Worm (Caenorhabditis elegans) whole organism, L3 larva: ENCODE measurements around the gene Y73F8A.26.

Experiments used
- ama-1 ChIP-seq: fragments of 150-350 bp; optimal IDR thresholded peaks from 2 replicates; lab custom pipeline; 2018
- elt-1 ChIP-seq: fragments of 150-350 bp; optimal IDR thresholded peaks from 2 replicates; lab custom pipeline; 2014; ENCODE audit warnings: missing biosample characterization, missing genetic modification characterization
- fkh-10 ChIP-seq: sonication (generic microtip); optimal IDR thresholded peaks from 2 replicates; lab custom pipeline; 2017; ENCODE audit warnings: missing biosample characterization, missing genetic modification reagents, missing genetic modification characterization
- fos-1 ChIP-seq: fragments of 150-350 bp; optimal IDR thresholded peaks from 2 replicates; lab custom pipeline; 2014; ENCODE audit warnings: missing biosample characterization, missing genetic modification characterization
- nhr-28 ChIP-seq: fragments of 150-350 bp; optimal IDR thresholded peaks from 2 replicates; lab custom pipeline; 2014; ENCODE audit warnings: missing biosample characterization, missing genetic modification characterization
- pqm-1 ChIP-seq: fragments of 150-350 bp; optimal IDR thresholded peaks from 2 replicates; lab custom pipeline; 2017; ENCODE audit warnings: missing biosample characterization, missing genetic modification characterization, inconsistent platforms
- unc-62 ChIP-seq: fragments of 150-350 bp; sonication (generic microtip); optimal IDR thresholded peaks from 4 replicates; lab custom pipeline; 2014; ENCODE audit warnings: missing biosample characterization, missing genetic modification reagents, missing genetic modification characterization

DNA sequence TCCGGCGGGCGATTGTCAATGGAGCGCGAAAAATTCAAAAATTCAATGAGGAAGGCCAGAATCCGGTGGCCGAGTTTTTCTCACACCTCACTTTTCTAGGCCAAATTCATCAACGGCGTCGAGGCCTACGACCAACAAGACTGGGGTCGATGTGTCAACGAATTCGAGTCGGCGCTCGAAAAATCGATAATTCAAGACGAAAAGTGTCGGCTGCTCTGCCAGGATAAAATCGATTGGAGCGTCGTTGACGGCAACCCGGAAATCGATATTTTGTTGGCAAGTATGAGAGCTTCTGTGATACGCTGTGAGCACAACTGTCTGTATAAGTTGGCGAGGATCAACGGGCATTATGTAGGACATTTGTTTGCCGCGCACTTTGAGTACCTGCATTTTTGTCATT, 2.4 kb downstream of the Y73F8A.26 start:
- TF ChIP-seq nhr-28 (tag; lab: Kevin White, UChicago) (no peak), elt-1 (tag; lab: Kevin White, UChicago) (no peak), pqm-1 (tag; lab: Kevin White, UChicago) (no peak), unc-62 (GFP tag; lab: Kevin White, UChicago) (no peak), fkh-10 (no peak), ama-1 (no peak), fos-1 (tag; lab: Kevin White, UChicago) (no peak)
